Fruit fly (Drosophila melanogaster) whole organism, embryonic: ENCODE results near the gene RpL35.

Source experiments
- Ada2b ChIP-seq: fragments of 200-800 bp; sonication (Bioruptor generic); IDR thresholded peaks from 2 replicates; pipeline ENCODE4 v1.3.6; 2022; ENCODE audit warnings: missing biosample characterization, missing genetic modification characterization
- Atf6 ChIP-seq: fragments of 200-800 bp; sonication (Bioruptor generic); IDR thresholded peaks from 2 replicates; pipeline ENCODE4 v1.3.6; 2022; ENCODE audit warnings: missing biosample characterization, missing genetic modification characterization
- Awh ChIP-seq: fragments of 200-800 bp; sonication (Bioruptor generic); IDR thresholded peaks from 2 replicates; pipeline ENCODE4, ENCODE4 v1.3.6; 2022; ENCODE audit warnings: missing biosample characterization, missing genetic modification characterization
- Bgb ChIP-seq: fragments of 200-800 bp; sonication (Bioruptor generic); IDR thresholded peaks from 2 replicates; pipeline ENCODE4 v1.3.6; 2022; ENCODE audit warnings: missing biosample characterization, missing genetic modification characterization; ENCODE audit not compliant: partially characterized antibody
- C15 ChIP-seq: fragments of 200-800 bp; sonication (Bioruptor generic); IDR thresholded peaks from 3 replicates; pipeline ENCODE4 v1.3.6; 2022; ENCODE audit warnings: missing biosample characterization, missing genetic modification characterization
- CG12391 ChIP-seq: fragments of 200-800 bp; sonication (Bioruptor generic); optimal IDR thresholded peaks from 3 replicates; lab custom pipeline; 2018; ENCODE audit warnings: missing biosample characterization, mild to moderate bottlenecking, missing genetic modification characterization, moderate library complexity
- CG17328 ChIP-seq: fragments of 200-800 bp; sonication (Bioruptor generic); IDR thresholded peaks from 2 replicates; pipeline ENCODE4 v1.3.6; 2022; ENCODE audit warnings: missing biosample characterization, missing genetic modification characterization
- CG17359 ChIP-seq: fragments of 200-800 bp; sonication (Bioruptor generic); optimal IDR thresholded peaks from 3 replicates; lab custom pipeline; 2018; ENCODE audit warnings: missing biosample characterization, mild to moderate bottlenecking, missing genetic modification characterization, moderate library complexity
- CG18262 ChIP-seq: fragments of 200-800 bp; optimal IDR thresholded peaks from 3 replicates; lab custom pipeline; 2019; ENCODE audit warnings: missing biosample characterization, mild to moderate bottlenecking, missing genetic modification characterization, moderate library complexity
- CG18476 ChIP-seq: fragments of 200-800 bp; sonication (Bioruptor generic); optimal IDR thresholded peaks from 2 replicates; lab custom pipeline; 2016; ENCODE audit warnings: missing biosample characterization, mild to moderate bottlenecking, missing genetic modification characterization
- CG2712 ChIP-seq: fragments of 200-800 bp; optimal IDR thresholded peaks from 3 replicates; lab custom pipeline; 2019; ENCODE audit warnings: missing biosample characterization, mild to moderate bottlenecking, missing genetic modification characterization, moderate library complexity
- CG2889 ChIP-seq: fragments of 200-800 bp; sonication (Bioruptor generic); IDR thresholded peaks from 3 replicates; pipeline ENCODE4 v1.3.6; 2022; ENCODE audit warnings: missing biosample characterization, missing genetic modification characterization
- CG30431 ChIP-seq: fragments of 200-800 bp; sonication (Bioruptor generic); optimal IDR thresholded peaks from 2 replicates; lab custom pipeline; 2017; ENCODE audit warnings: missing biosample characterization, missing genetic modification characterization
- CG3065 ChIP-seq: fragments of 200-800 bp; sonication (Bioruptor generic); optimal IDR thresholded peaks from 2 replicates; lab custom pipeline; 2016; ENCODE audit warnings: missing biosample characterization, missing genetic modification characterization
- CG32767 ChIP-seq: fragments of 200-800 bp; sonication (Bioruptor generic); IDR thresholded peaks from 2 replicates; pipeline ENCODE4 v1.3.6; 2022; ENCODE audit warnings: missing biosample characterization, missing genetic modification characterization
- CG5245 ChIP-seq: fragments of 200-800 bp; sonication (Bioruptor generic); optimal IDR thresholded peaks from 3 replicates; lab custom pipeline; 2016; ENCODE audit warnings: missing biosample characterization, missing genetic modification characterization
- CG6272 ChIP-seq: fragments of 200-800 bp; sonication (Bioruptor generic); IDR thresholded peaks from 2 replicates; pipeline ENCODE4 v1.3.6; 2022; ENCODE audit warnings: missing biosample characterization, missing genetic modification characterization
- CG6689 ChIP-seq: fragments of 200-800 bp; sonication (Bioruptor generic); IDR thresholded peaks from 2 replicates; pipeline ENCODE4 v1.3.6; 2022; ENCODE audit warnings: missing biosample characterization, missing genetic modification characterization
- CG6791 ChIP-seq: fragments of 200-800 bp; sonication (Bioruptor generic); IDR thresholded peaks from 3 replicates; pipeline ENCODE4 v1.3.6; 2022; ENCODE audit warnings: missing biosample characterization, missing genetic modification characterization; ENCODE audit not compliant: partially characterized antibody
- CG7987 ChIP-seq: fragments of 200-800 bp; sonication (Bioruptor generic); optimal IDR thresholded peaks from 2 replicates; lab custom pipeline; 2018; ENCODE audit warnings: missing biosample characterization, mild to moderate bottlenecking, missing genetic modification characterization, moderate library complexity
- CG8388 ChIP-seq: fragments of 200-800 bp; sonication (Bioruptor generic); optimal IDR thresholded peaks from 2 replicates; lab custom pipeline; 2019; ENCODE audit warnings: missing biosample characterization, mild to moderate bottlenecking, missing genetic modification characterization, moderate library complexity
- CG8944 ChIP-seq: fragments of 200-800 bp; sonication (Bioruptor generic); optimal IDR thresholded peaks from 3 replicates; lab custom pipeline; 2016; ENCODE audit warnings: missing biosample characterization, missing genetic modification characterization
- CG9817 ChIP-seq: fragments of 200-800 bp; sonication (Bioruptor generic); optimal IDR thresholded peaks from 2 replicates; lab custom pipeline; 2018; ENCODE audit warnings: missing biosample characterization, mild to moderate bottlenecking, missing genetic modification characterization, moderate library complexity
- CTCF ChIP-seq: fragments of 200-800 bp; sonication (Bioruptor generic); optimal IDR thresholded peaks from 2 replicates; lab custom pipeline; 2017; ENCODE audit warnings: missing biosample characterization, mild to moderate bottlenecking, missing genetic modification characterization, moderate library complexity
- Drgx ChIP-seq: fragments of 200-800 bp; sonication (Bioruptor generic); IDR thresholded peaks from 2 replicates; pipeline ENCODE4 v1.3.6; 2022; ENCODE audit warnings: missing biosample characterization, missing genetic modification characterization
- HLH54F ChIP-seq: fragments of 200-800 bp; sonication (Bioruptor generic); optimal IDR thresholded peaks from 3 replicates; lab custom pipeline; 2016; ENCODE audit warnings: missing biosample characterization, missing genetic modification characterization
- Hr51 ChIP-seq, 2 experiments: fragments of 200-800 bp; sonication (Bioruptor generic); optimal IDR thresholded peaks; 2 replicates in 1 of 2; 3 replicates in 1 of 2; lab custom pipeline; 2016 to 2018; ENCODE audit warnings: missing biosample characterization in 2 of 2, missing genetic modification characterization in 2 of 2, mild to moderate bottlenecking in 1 of 2, moderate library complexity in 1 of 2
- Hsf ChIP-seq: fragments of 200-800 bp; sonication (Bioruptor generic); optimal IDR thresholded peaks from 3 replicates; lab custom pipeline; 2016; ENCODE audit warnings: missing biosample characterization, missing genetic modification characterization
- MBD-R2 ChIP-seq: fragments of 200-800 bp; sonication (Bioruptor generic); IDR thresholded peaks from 2 replicates; pipeline ENCODE4 v1.3.6; 2022; ENCODE audit warnings: missing biosample characterization, missing genetic modification characterization
- MTF-1 ChIP-seq: fragments of 200-800 bp; sonication (Bioruptor generic); optimal IDR thresholded peaks from 2 replicates; lab custom pipeline; 2018; ENCODE audit warnings: missing biosample characterization, mild to moderate bottlenecking, missing genetic modification characterization, borderline replicate concordance
- Myb ChIP-seq: fragments of 200-800 bp; sonication (Bioruptor generic); optimal IDR thresholded peaks from 2 replicates; lab custom pipeline; 2016; ENCODE audit warnings: missing biosample characterization, missing genetic modification characterization
- Nf-YB ChIP-seq: fragments of 200-800 bp; sonication (Bioruptor generic); optimal IDR thresholded peaks from 3 replicates; lab custom pipeline; 2019; ENCODE audit warnings: missing biosample characterization, mild to moderate bottlenecking, missing genetic modification characterization, moderate library complexity
- Optix ChIP-seq: fragments of 200-800 bp; sonication (Bioruptor generic); IDR thresholded peaks from 3 replicates; pipeline ENCODE4 v1.3.6; 2022; ENCODE audit warnings: missing biosample characterization, missing genetic modification characterization
- Trl ChIP-seq, 3 experiments: fragments of >200 bp in 2 of 3; fragments of 200-800 bp in 1 of 3; sonication (Bioruptor generic) in 1 of 3; optimal IDR thresholded peaks; 2 replicates in 1 of 3; 3 replicates in 2 of 3; lab custom pipeline; 2016 to 2017; ENCODE audit warnings: missing biosample characterization in 1 of 3, missing genetic modification characterization in 1 of 3
- Vsx1 ChIP-seq: fragments of 200-800 bp; sonication (Bioruptor generic); optimal IDR thresholded peaks from 2 replicates; lab custom pipeline; 2017; ENCODE audit warnings: missing biosample characterization, mild to moderate bottlenecking, missing genetic modification characterization, missing genetic modification reagents
- abd-A ChIP-seq: fragments of 200-800 bp; sonication (Bioruptor generic); optimal IDR thresholded peaks from 3 replicates; lab custom pipeline; 2019; ENCODE audit warnings: missing biosample characterization, mild to moderate bottlenecking, missing genetic modification characterization, moderate library complexity
- crol ChIP-seq: fragments of 200-800 bp; sonication (Bioruptor generic); IDR thresholded peaks from 2 replicates; pipeline ENCODE4 v1.3.6; 2022; ENCODE audit warnings: missing biosample characterization, missing genetic modification characterization
- dan ChIP-seq: fragments of 200-800 bp; sonication (Bioruptor generic); IDR thresholded peaks from 2 replicates; pipeline ENCODE4 v1.3.6; 2022; ENCODE audit warnings: missing biosample characterization, missing genetic modification characterization
- fru ChIP-seq: fragments of >200 bp; optimal IDR thresholded peaks from 2 replicates; lab custom pipeline; 2017
- fu2 ChIP-seq: fragments of 200-800 bp; sonication (Bioruptor generic); optimal IDR thresholded peaks from 2 replicates; lab custom pipeline; 2016; ENCODE audit warnings: missing biosample characterization, missing genetic modification characterization
- gcm2 ChIP-seq: fragments of 200-800 bp; sonication (Bioruptor generic); optimal IDR thresholded peaks from 2 replicates; lab custom pipeline; 2016; ENCODE audit warnings: missing biosample characterization, missing genetic modification characterization
- hkb ChIP-seq, 2 experiments: fragments of 200-800 bp in 1 of 2; fragments of >200 bp in 1 of 2; sonication (Bioruptor generic) in 1 of 2; IDR thresholded peaks in 1 of 2; optimal IDR thresholded peaks in 1 of 2; 2 replicates each; pipeline versions ENCODE4 v1.3.6 to Lab custom; 2017 to 2022; ENCODE audit warnings: missing biosample characterization in 1 of 2, missing genetic modification characterization in 1 of 2
- nerfin-1 ChIP-seq: fragments of 200-800 bp; sonication (Bioruptor generic); optimal IDR thresholded peaks from 3 replicates; lab custom pipeline; 2019; ENCODE audit warnings: missing biosample characterization, mild to moderate bottlenecking, missing genetic modification characterization, moderate library complexity
- psq ChIP-seq: fragments of 200-800 bp; sonication (Bioruptor generic); optimal IDR thresholded peaks from 2 replicates; lab custom pipeline; 2017; ENCODE audit warnings: missing biosample characterization, missing genetic modification characterization
- sens ChIP-seq: fragments of 200-800 bp; sonication (Bioruptor generic); peaks from one replicate; lab custom pipeline; 2016; ENCODE audit warnings: missing biosample characterization, missing genetic modification characterization
- sisA ChIP-seq: fragments of 200-800 bp; sonication (Bioruptor generic); IDR thresholded peaks from 2 replicates; pipeline ENCODE4 v1.3.6; 2022; ENCODE audit warnings: missing biosample characterization, missing genetic modification characterization
- tap ChIP-seq: fragments of 200-800 bp; optimal IDR thresholded peaks from 3 replicates; lab custom pipeline; 2019; ENCODE audit warnings: missing biosample characterization, mild to moderate bottlenecking, missing genetic modification characterization, moderate library complexity
- toy ChIP-seq: fragments of 200-800 bp; sonication (Bioruptor generic); IDR thresholded peaks from 2 replicates; pipeline ENCODE4 v1.3.6; 2022; ENCODE audit warnings: missing biosample characterization, missing genetic modification characterization
- ttk ChIP-seq: fragments of 200-800 bp; sonication (Bioruptor generic); IDR thresholded peaks from 2 replicates; pipeline ENCODE4 v2.1.2; 2022; ENCODE audit warnings: missing biosample characterization, missing genetic modification characterization
- yki ChIP-seq: fragments of >200 bp; optimal IDR thresholded peaks from 3 replicates; lab custom pipeline; 2018
- zen ChIP-seq: fragments of 200-800 bp; sonication (Bioruptor generic); optimal IDR thresholded peaks from 3 replicates; lab custom pipeline; 2018; ENCODE audit warnings: missing biosample characterization, mild to moderate bottlenecking, missing genetic modification characterization, moderate library complexity

The RpL35 gene

dm6 chrX:5634714-5635113 is 37.5 kb upstream of the RpL35 start:
- TF ChIP-seq fu2 (GFP tag; lab: Kevin White, UChicago) = no peak
- TF ChIP-seq CG17328 (GFP tag; lab: Robert Waterston, UW) = no peak
- 0 out of 2 replicates have a peak, but pooled peaks have one; percentile 19 for TF ChIP-seq ttk (GFP tag; lab: Robert Waterston, UW)
- TF ChIP-seq CG7987 = no peak
- no peak for TF ChIP-seq CG6689
- TF ChIP-seq CG8388 (GFP tag; lab: Kevin White, UChicago) = no peak
- TF ChIP-seq crol (GFP tag; lab: Robert Waterston, UW) = no peak
- no peak for TF ChIP-seq sisA (GFP tag; lab: Robert Waterston, UW)
- TF ChIP-seq Myb (GFP tag; lab: Kevin White, UChicago) = no peak
- TF ChIP-seq CG12391 (tag; lab: Kevin White, UChicago) = no peak
- TF ChIP-seq zen (tag; lab: Kevin White, UChicago) = no peak
- peak; percentile 55 for TF ChIP-seq sens (GFP tag; lab: Kevin White, UChicago)
- TF ChIP-seq Vsx1 (GFP tag; lab: Kevin White, UChicago) = no peak
- TF ChIP-seq Hr51 (GFP tag; optimal IDR thresholded peaks at IDR 0.05; lab: Kevin White, UChicago) = no peak
- TF ChIP-seq toy (GFP tag; lab: Robert Waterston, UW) = no peak
- no peak for TF ChIP-seq CG6272 (GFP tag; lab: Robert Waterston, UW)
- no peak for TF ChIP-seq psq (GFP tag; lab: Kevin White, UChicago)
- no peak for TF ChIP-seq CG2889 (GFP tag; lab: Robert Waterston, UW)
- TF ChIP-seq CG2712 (tag; lab: Kevin White, UChicago) = no peak
- TF ChIP-seq C15 (GFP tag; lab: Robert Waterston, UW) = no peak
- peak; percentile 51 for TF ChIP-seq Drgx (GFP tag; lab: Robert Waterston, UW)
- TF ChIP-seq tap (tag; lab: Kevin White, UChicago) = no peak
- TF ChIP-seq fru (lab: Kevin White, UChicago) = no peak
- no peak for TF ChIP-seq CG17359
- no peak for TF ChIP-seq Ada2b (GFP tag; lab: Robert Waterston, UW)
- no peak for TF ChIP-seq Atf6

dm6 chrX:5636529-5637099 is 35.6 kb upstream of the RpL35 start:
- no peak for TF ChIP-seq Optix (GFP tag; lab: Robert Waterston, UW)
- TF ChIP-seq CG32767 = no peak
- no peak for TF ChIP-seq gcm2 (GFP tag; lab: Kevin White, UChicago)
- peak; percentile 6 for TF ChIP-seq yki (lab: Kevin White, UChicago)
- TF ChIP-seq CG5245 (GFP tag; lab: Kevin White, UChicago) = no peak
- TF ChIP-seq nerfin-1 (tag; lab: Kevin White, UChicago) = peak; percentile 52
- peak; percentile 36 for TF ChIP-seq abd-A
- TF ChIP-seq CG3065 = peak; percentile 8
- no peak for TF ChIP-seq MTF-1 (GFP tag; lab: Kevin White, UChicago)
- TF ChIP-seq Bgb (GFP tag; lab: Robert Waterston, UW) = peak; percentile 12; the same call in 1 of the 2 replicates
- TF ChIP-seq sens (GFP tag; lab: Kevin White, UChicago) = peak; percentile 34
- TF ChIP-seq HLH54F (GFP tag; lab: Kevin White, UChicago) = no peak
- peak; percentile 69 to 70 for TF ChIP-seq Trl (optimal IDR thresholded peaks at IDR 0.05; lab: Kevin White, UChicago)
- TF ChIP-seq Trl (GFP tag; optimal IDR thresholded peaks at IDR 0.05; lab: Kevin White, UChicago) = no peak
- no peak for TF ChIP-seq hkb (optimal IDR thresholded peaks at IDR 0.05; lab: Kevin White, UChicago)
- TF ChIP-seq hkb (GFP tag; IDR thresholded peaks at IDR 0.05; lab: Robert Waterston, UW) = no peak
- no peak for TF ChIP-seq CG18262 (tag; lab: Kevin White, UChicago)
- no peak for TF ChIP-seq CG9817 (tag; lab: Kevin White, UChicago)
- TF ChIP-seq Hsf = no peak
- no peak for TF ChIP-seq CG6791 (GFP tag; lab: Robert Waterston, UW)
- peak; percentile 78 for TF ChIP-seq crol (GFP tag; lab: Robert Waterston, UW)
- no peak for TF ChIP-seq C15 (GFP tag; lab: Robert Waterston, UW)
- no peak for TF ChIP-seq CG30431 (GFP tag; lab: Kevin White, UChicago)
- TF ChIP-seq MBD-R2 = no peak
- TF ChIP-seq dan = no peak
- peak; percentile 50 for TF ChIP-seq Nf-YB (GFP tag; lab: Kevin White, UChicago)
- TF ChIP-seq Awh (GFP tag; lab: Robert Waterston, UW) = no peak
- TF ChIP-seq CG18476 (GFP tag; lab: Kevin White, UChicago) = no peak
- no peak for TF ChIP-seq CG8944 (GFP tag; lab: Kevin White, UChicago)
- TF ChIP-seq CTCF (GFP tag; lab: Kevin White, UChicago) = no peak
